Fruit fly (Drosophila melanogaster): ENCODE results near the gene Idh.

DNA sequence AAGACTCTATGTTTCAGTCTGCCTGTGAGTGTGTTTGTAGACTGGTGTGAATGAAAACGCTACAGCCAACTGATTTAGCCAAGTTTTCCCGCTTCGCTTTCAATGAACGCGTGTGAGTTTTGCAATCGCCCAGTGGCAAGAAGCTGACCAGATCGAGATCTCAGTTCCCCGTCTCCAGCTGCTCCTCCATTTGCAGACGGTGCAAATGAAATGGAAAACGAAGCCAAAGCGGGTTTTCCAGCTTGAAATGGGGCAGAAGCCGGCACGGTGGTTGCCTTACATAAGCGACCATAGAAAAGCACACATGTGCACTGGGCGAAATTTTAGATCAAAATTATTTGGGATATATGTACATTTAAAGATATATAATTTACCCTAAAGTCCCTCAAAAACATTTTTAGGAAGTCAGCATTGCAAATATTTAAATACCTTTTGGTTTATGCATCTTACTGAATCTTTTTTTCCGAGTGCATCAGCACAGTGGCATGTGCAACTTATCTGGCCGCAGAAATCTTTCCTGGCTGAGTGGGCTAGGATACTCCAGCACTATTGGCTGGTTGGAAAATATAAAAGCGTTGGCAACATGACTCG, 41.7 kb downstream of the Idh start, which contains the start of gene CG43059:
- no peak for TF ChIP-seq woc (GFP tag; optimal IDR thresholded peaks at IDR 0.05)
- no peak for TF ChIP-seq lola (GFP tag; optimal IDR thresholded peaks at IDR 0.05)
- TF ChIP-seq Hr83 (GFP tag; optimal IDR thresholded peaks at IDR 0.05; ENCODE audit: poor library complexity, severe bottlenecking), result no peak
- TF ChIP-seq dl (GFP tag; optimal IDR thresholded peaks at IDR 0.05; ENCODE audit: insufficient read depth in 1 of 2, partially characterized antibody in 2 of 2), result no peak
- TF ChIP-seq GATAd (GFP tag; optimal IDR thresholded peaks at IDR 0.05), result no peak
- TF ChIP-seq usp (GFP tag; optimal IDR thresholded peaks at IDR 0.05), result no peak
- no peak for TF ChIP-seq h (GFP tag; optimal IDR thresholded peaks at IDR 0.05)
- no peak for TF ChIP-seq jim (GFP tag; optimal IDR thresholded peaks at IDR 0.05)
